Fruit fly (Drosophila melanogaster) whole organism, embryonic: ENCODE measurements around the gene RacGAP84C.
A peak's percentile ranks its signal among the peaks of the same experiment; 100 is the strongest.

ENCODE experiments used
- BEAF-32 ChIP-seq: fragments of 200-800 bp; sonication (Bioruptor generic); optimal IDR thresholded peaks from 3 replicates; lab custom pipeline; 2017; ENCODE audit warnings: missing biosample characterization, missing genetic modification characterization, mild to moderate bottlenecking, moderate library complexity, missing genetic modification reagents
- Bgb ChIP-seq: fragments of 200-800 bp; sonication (Bioruptor generic); IDR thresholded peaks from 2 replicates; pipeline ENCODE4 v1.3.6; 2022; ENCODE audit warnings: missing biosample characterization, missing genetic modification characterization; ENCODE audit not compliant: partially characterized antibody
- CG10366 ChIP-seq: fragments of 200-800 bp; sonication (Bioruptor generic); IDR thresholded peaks from 2 replicates; pipeline ENCODE4 v1.3.6; 2022; ENCODE audit warnings: missing biosample characterization, missing genetic modification characterization
- CG12219 ChIP-seq: fragments of 200-800 bp; sonication (Bioruptor generic); optimal IDR thresholded peaks from 3 replicates; lab custom pipeline; 2018; ENCODE audit warnings: missing biosample characterization, mild to moderate bottlenecking, missing genetic modification characterization
- CG12769 ChIP-seq: fragments of 200-800 bp; sonication (Bioruptor generic); optimal IDR thresholded peaks from 2 replicates; lab custom pipeline; 2019; ENCODE audit warnings: missing biosample characterization, mild to moderate bottlenecking, missing genetic modification characterization, moderate library complexity
- CG13624 ChIP-seq: fragments of 200-800 bp; sonication (Bioruptor generic); optimal IDR thresholded peaks from 2 replicates; lab custom pipeline; 2016; ENCODE audit warnings: missing biosample characterization, missing genetic modification characterization
- CG15269 ChIP-seq: fragments of 200-800 bp; sonication (Bioruptor generic); optimal IDR thresholded peaks from 2 replicates; lab custom pipeline; 2018; ENCODE audit warnings: missing biosample characterization, mild to moderate bottlenecking, missing genetic modification characterization, moderate library complexity
- CG1529 ChIP-seq: fragments of 200-800 bp; sonication (Bioruptor generic); optimal IDR thresholded peaks from 3 replicates; lab custom pipeline; 2018; ENCODE audit warnings: missing biosample characterization, missing genetic modification characterization
- CG1603 ChIP-seq: fragments of 200-800 bp; sonication (Bioruptor generic); optimal IDR thresholded peaks from 2 replicates; lab custom pipeline; 2019; ENCODE audit warnings: missing biosample characterization, mild to moderate bottlenecking, missing genetic modification characterization, moderate library complexity
- CG16815 ChIP-seq: fragments of 200-800 bp; sonication (Bioruptor generic); optimal IDR thresholded peaks from 3 replicates; lab custom pipeline; 2017; ENCODE audit warnings: missing biosample characterization, mild to moderate bottlenecking, missing genetic modification characterization
- CG16863 ChIP-seq: fragments of 200-800 bp; sonication (Bioruptor generic); optimal IDR thresholded peaks from 3 replicates; lab custom pipeline; 2016; ENCODE audit warnings: missing biosample characterization, missing genetic modification characterization
- CG18011 ChIP-seq: fragments of 200-800 bp; sonication (Bioruptor generic); optimal IDR thresholded peaks from 2 replicates; lab custom pipeline; 2017; ENCODE audit warnings: missing biosample characterization, missing genetic modification characterization, mild to moderate bottlenecking, moderate library complexity, missing genotype
- CG18262 ChIP-seq: fragments of 200-800 bp; optimal IDR thresholded peaks from 3 replicates; lab custom pipeline; 2019; ENCODE audit warnings: missing biosample characterization, mild to moderate bottlenecking, missing genetic modification characterization, moderate library complexity
- CG18764 ChIP-seq: fragments of 200-800 bp; sonication (Bioruptor generic); optimal IDR thresholded peaks from 3 replicates; lab custom pipeline; 2016; ENCODE audit warnings: missing biosample characterization, missing genetic modification characterization
- CG31365 ChIP-seq: fragments of 200-800 bp; sonication (Bioruptor generic); optimal IDR thresholded peaks from 2 replicates; lab custom pipeline; 2018; ENCODE audit warnings: missing biosample characterization, mild to moderate bottlenecking, missing genetic modification characterization
- CG4360 ChIP-seq: fragments of 200-800 bp; sonication (Bioruptor generic); IDR thresholded peaks from 2 replicates; pipeline ENCODE4 v1.3.6; 2022; ENCODE audit warnings: missing biosample characterization, missing genetic modification characterization
- CG4820 ChIP-seq: fragments of 200-800 bp; sonication (Bioruptor generic); optimal IDR thresholded peaks from 3 replicates; lab custom pipeline; 2016; ENCODE audit warnings: missing biosample characterization, missing genetic modification characterization
- CG5180 ChIP-seq: fragments of 200-800 bp; sonication (Bioruptor generic); optimal IDR thresholded peaks from 3 replicates; lab custom pipeline; 2017; ENCODE audit warnings: missing biosample characterization, missing genetic modification characterization, mild to moderate bottlenecking, moderate library complexity, missing genetic modification reagents
- CG7271 ChIP-seq: fragments of 200-800 bp; sonication (Bioruptor generic); optimal IDR thresholded peaks from 2 replicates; lab custom pipeline; 2018; ENCODE audit warnings: missing biosample characterization, mild to moderate bottlenecking, missing genetic modification characterization, moderate library complexity
- CG7839 ChIP-seq: fragments of 200-800 bp; sonication (Bioruptor generic); optimal IDR thresholded peaks from 3 replicates; lab custom pipeline; 2018; ENCODE audit warnings: missing biosample characterization, mild to moderate bottlenecking, missing genetic modification characterization, moderate library complexity
- CG7987 ChIP-seq: fragments of 200-800 bp; sonication (Bioruptor generic); optimal IDR thresholded peaks from 2 replicates; lab custom pipeline; 2018; ENCODE audit warnings: missing biosample characterization, mild to moderate bottlenecking, missing genetic modification characterization, moderate library complexity
- CG8281 ChIP-seq: fragments of 200-800 bp; sonication (Bioruptor generic); optimal IDR thresholded peaks from 2 replicates; lab custom pipeline; 2018; ENCODE audit warnings: missing biosample characterization, mild to moderate bottlenecking, missing genetic modification characterization, moderate library complexity
- CG8478 ChIP-seq: fragments of >200 bp; optimal IDR thresholded peaks from 2 replicates; lab custom pipeline; 2018
- CHES-1-like ChIP-seq: fragments of 200-800 bp; sonication (Bioruptor generic); optimal IDR thresholded peaks from 2 replicates; lab custom pipeline; 2016; ENCODE audit warnings: missing biosample characterization, missing genetic modification characterization
- Camta ChIP-seq: fragments of 200-800 bp; sonication (Bioruptor generic); optimal IDR thresholded peaks from 2 replicates; lab custom pipeline; 2016; ENCODE audit warnings: missing biosample characterization, missing genetic modification characterization
- Ets97D ChIP-seq: fragments of 200-800 bp; sonication (Bioruptor generic); optimal IDR thresholded peaks from 3 replicates; lab custom pipeline; 2016; ENCODE audit warnings: missing biosample characterization, missing genetic modification characterization
- Fer3 ChIP-seq: fragments of 200-800 bp; sonication (Bioruptor generic); optimal IDR thresholded peaks from 2 replicates; lab custom pipeline; 2018; ENCODE audit warnings: missing biosample characterization, mild to moderate bottlenecking, missing genetic modification characterization, moderate library complexity
- Gsc ChIP-seq: fragments of 200-800 bp; sonication (Bioruptor generic); IDR thresholded peaks from 2 replicates; pipeline ENCODE4 v1.3.6; 2022; ENCODE audit warnings: missing biosample characterization, missing genetic modification characterization
- Hand ChIP-seq: fragments of 200-800 bp; sonication (Bioruptor generic); optimal IDR thresholded peaks from 2 replicates; lab custom pipeline; 2017; ENCODE audit warnings: mild to moderate bottlenecking, missing biosample characterization, missing genetic modification reagents, missing genetic modification characterization
- Hmx ChIP-seq: fragments of 200-800 bp; sonication (Bioruptor generic); optimal IDR thresholded peaks from 2 replicates; lab custom pipeline; 2016; ENCODE audit warnings: missing biosample characterization, missing genetic modification characterization
- Lhr ChIP-seq: fragments of 200-800 bp; sonication (Bioruptor generic); optimal IDR thresholded peaks from 3 replicates; lab custom pipeline; 2017; ENCODE audit warnings: mild to moderate bottlenecking, missing biosample characterization, missing genetic modification reagents, missing genetic modification characterization
- Side ChIP-seq: fragments of 200-800 bp; sonication (Bioruptor generic); optimal IDR thresholded peaks from 2 replicates; lab custom pipeline; 2016; ENCODE audit warnings: missing biosample characterization, missing genetic modification characterization
- Spps ChIP-seq: fragments of 200-800 bp; sonication (Bioruptor generic); optimal IDR thresholded peaks from 2 replicates; lab custom pipeline; 2018; ENCODE audit warnings: missing biosample characterization, mild to moderate bottlenecking, missing genetic modification characterization
- dmrt99B ChIP-seq: fragments of 200-800 bp; sonication (Bioruptor generic); optimal IDR thresholded peaks from 2 replicates; lab custom pipeline; 2018; ENCODE audit warnings: missing biosample characterization, mild to moderate bottlenecking, missing genetic modification characterization, moderate library complexity
- dpn ChIP-seq, 2 experiments: fragments of 200-800 bp; sonication (Bioruptor generic); optimal IDR thresholded peaks; 3 replicates each; lab custom pipeline; 2016; ENCODE audit warnings: missing biosample characterization in 2 of 2, missing genetic modification characterization in 2 of 2
- dysf ChIP-seq: fragments of 200-800 bp; sonication (Bioruptor generic); IDR thresholded peaks from 3 replicates; pipeline ENCODE4 v1.3.6; 2022; ENCODE audit warnings: missing biosample characterization, missing genetic modification characterization
- eve ChIP-seq, 2 experiments: fragments of >200 bp; optimal IDR thresholded peaks; 2 replicates each; lab custom pipeline; 2017; ENCODE audit warnings: missing biosample characterization in 2 of 2, missing genetic modification characterization in 2 of 2
- gro ChIP-seq: fragments of 200-800 bp; sonication (Bioruptor generic); optimal IDR thresholded peaks from 2 replicates; lab custom pipeline; 2016; ENCODE audit warnings: missing biosample characterization, missing genetic modification characterization
- hth ChIP-seq: fragments of >200 bp; optimal IDR thresholded peaks from 2 replicates; lab custom pipeline; 2017; ENCODE audit warnings: inconsistent platforms
- jigr1 ChIP-seq: fragments of 200-800 bp; sonication (Bioruptor generic); IDR thresholded peaks from 3 replicates; pipeline ENCODE4 v1.3.6; 2022; ENCODE audit warnings: missing biosample characterization, missing genetic modification characterization
- klu ChIP-seq: fragments of 200-800 bp; sonication (Bioruptor generic); IDR thresholded peaks from 2 replicates; pipeline ENCODE4 v1.3.6; 2022; ENCODE audit warnings: missing biosample characterization, missing genetic modification characterization
- luna ChIP-seq: fragments of 200-800 bp; sonication (Bioruptor generic); optimal IDR thresholded peaks from 2 replicates; lab custom pipeline; 2016; ENCODE audit warnings: missing biosample characterization, missing genetic modification characterization
- org-1 ChIP-seq: fragments of 200-800 bp; sonication (Bioruptor generic); optimal IDR thresholded peaks from 2 replicates; lab custom pipeline; 2017; ENCODE audit warnings: missing biosample characterization, missing genetic modification characterization
- peb ChIP-seq: fragments of 200-800 bp; sonication (Bioruptor generic); IDR thresholded peaks from 2 replicates; pipeline ENCODE4 v1.3.6; 2022; ENCODE audit warnings: missing biosample characterization, missing genetic modification characterization
- pfk ChIP-seq: fragments of 200-800 bp; sonication (Bioruptor generic); optimal IDR thresholded peaks from 2 replicates; lab custom pipeline; 2018; ENCODE audit warnings: missing biosample characterization, mild to moderate bottlenecking, missing genetic modification characterization, moderate library complexity
- pros ChIP-seq: fragments of 200-800 bp; sonication (Bioruptor generic); optimal IDR thresholded peaks from 3 replicates; lab custom pipeline; 2019; ENCODE audit warnings: missing biosample characterization, mild to moderate bottlenecking, missing genetic modification characterization, moderate library complexity
- repo ChIP-seq: fragments of 200-800 bp; sonication (Bioruptor generic); optimal IDR thresholded peaks from 2 replicates; lab custom pipeline; 2016; ENCODE audit warnings: missing biosample characterization, missing genetic modification characterization
- sna ChIP-seq: fragments of 200-800 bp; sonication (Bioruptor generic); IDR thresholded peaks from 2 replicates; pipeline ENCODE4 v1.3.6; 2022; ENCODE audit warnings: missing biosample characterization, missing genetic modification characterization; ENCODE audit not compliant: partially characterized antibody
- sqz ChIP-seq: fragments of 200-800 bp; sonication (Bioruptor generic); optimal IDR thresholded peaks from 3 replicates; lab custom pipeline; 2018; ENCODE audit warnings: missing biosample characterization, mild to moderate bottlenecking, missing genetic modification characterization
- tio ChIP-seq: fragments of 200-800 bp; sonication (Bioruptor generic); optimal IDR thresholded peaks from 2 replicates; lab custom pipeline; 2017; ENCODE audit warnings: missing biosample characterization, missing genetic modification characterization, inconsistent platforms
- vfl ChIP-seq: fragments of 200-800 bp; sonication (Bioruptor generic); optimal IDR thresholded peaks from 2 replicates; lab custom pipeline; 2016; ENCODE audit warnings: missing biosample characterization, missing genetic modification characterization

RacGAP84C gene

DNA sequence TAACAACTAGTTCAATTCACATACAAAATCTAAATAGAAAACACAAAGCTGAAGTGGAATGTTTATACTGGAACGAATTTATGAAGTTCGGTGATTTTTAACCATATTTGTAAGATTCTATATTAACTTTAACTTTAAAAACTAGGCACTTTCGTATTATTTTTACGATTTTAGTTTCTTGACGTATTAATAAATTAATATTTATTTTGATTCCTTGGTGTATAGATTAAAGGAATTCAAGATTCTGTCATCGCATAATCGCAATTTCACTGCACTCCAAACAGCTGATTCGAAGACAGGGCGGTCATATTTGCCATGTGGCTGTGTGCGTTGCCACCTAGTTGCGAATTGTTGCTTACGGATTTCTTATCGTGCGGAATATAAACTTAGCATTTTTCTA, 36.3 kb upstream of the RacGAP84C start, which contains the start of the genes CG1227 and Dtwd2 (continued):
- TF ChIP-seq CG16815 (peak; percentile 53), Hand (GFP tag; lab: Kevin White, UChicago) (peak; percentile 87), BEAF-32 (GFP tag; lab: Kevin White, UChicago) (no peak), Gsc (GFP tag; lab: Robert Waterston, UW) (no peak), Lhr (GFP tag; lab: Kevin White, UChicago) (peak; percentile 61), CG7271 (tag; lab: Kevin White, UChicago) (peak; percentile 78), CG4360 (peak; percentile 68), dysf (peak; percentile 93), dpn (GFP tag; optimal IDR thresholded peaks at IDR 0.05; lab: Kevin White, UChicago) (peak; percentile 62 to 83), luna (no peak), Camta (GFP tag; lab: Kevin White, UChicago) (peak; percentile 65), pros (GFP tag; lab: Kevin White, UChicago) (peak; percentile 81), CG5180 (peak; percentile 66), CG10366 (peak; percentile 91), org-1 (GFP tag; lab: Kevin White, UChicago) (peak; percentile 72), CG15269 (tag; lab: Kevin White, UChicago) (peak; percentile 95), sna (GFP tag; lab: Robert Waterston, UW) (no peak), CG12769 (tag; lab: Kevin White, UChicago) (no peak), jigr1 (GFP tag; lab: Robert Waterston, UW) (0 out of 3 replicates have a peak, but pooled peaks have one; percentile 14), Hmx (GFP tag; lab: Kevin White, UChicago) (peak; percentile 68), Bgb (GFP tag; lab: Robert Waterston, UW) (no peak), CG13624 (GFP tag; lab: Kevin White, UChicago) (peak; percentile 69), CG1603 (tag; lab: Kevin White, UChicago) (peak; percentile 64), Fer3 (tag; lab: Kevin White, UChicago) (peak; percentile 96), Side (GFP tag; lab: Kevin White, UChicago) (no peak), CG4820 (GFP tag; lab: Kevin White, UChicago) (peak; percentile 95), CG18262 (tag; lab: Kevin White, UChicago) (peak; percentile 95), CG8478 (lab: Kevin White, UChicago) (no peak), sqz (GFP tag; lab: Kevin White, UChicago) (no peak), repo (GFP tag; lab: Kevin White, UChicago) (no peak), CG7839 (peak; percentile 95), gro (GFP tag; lab: Kevin White, UChicago) (no peak), eve (GFP tag; optimal IDR thresholded peaks at IDR 0.05; lab: Kevin White, UChicago) (no peak), dmrt99B (tag; lab: Kevin White, UChicago) (peak; percentile 91), tio (GFP tag; lab: Kevin White, UChicago) (peak; percentile 73), CG12219 (peak; percentile 87), CHES-1-like (GFP tag; lab: Kevin White, UChicago) (peak; percentile 32), CG1529 (GFP tag; lab: Kevin White, UChicago) (peak; percentile 81), klu (peak; percentile 67), CG18764 (GFP tag; lab: Kevin White, UChicago) (no peak), CG31365 (tag; lab: Kevin White, UChicago) (peak; percentile 31), pfk (GFP tag; lab: Kevin White, UChicago) (no peak), CG16863 (GFP tag; lab: Kevin White, UChicago) (peak; percentile 43), vfl (peak; percentile 19), CG8281 (tag; lab: Kevin White, UChicago) (peak; percentile 78), CG7987 (GFP tag; lab: Kevin White, UChicago) (no peak), hth (lab: Kevin White, UChicago) (no peak), peb (GFP tag; lab: Robert Waterston, UW) (peak; percentile 62; the same call in 1 of the 2 replicates), CG18011 (GFP tag; lab: Kevin White, UChicago) (peak; percentile 75), Ets97D (GFP tag; lab: Kevin White, UChicago) (peak; percentile 32), Spps (tag; lab: Kevin White, UChicago) (peak; percentile 85)
